Fruit fly (Drosophila melanogaster) whole organism, embryonic: ENCODE measurements around the gene CG1703.

Experiments used
- Blimp-1 ChIP-seq: fragments of 200-800 bp; sonication (Bioruptor generic); optimal IDR thresholded peaks from 3 replicates; lab custom pipeline; 2018; ENCODE audit warnings: missing biosample characterization, missing genetic modification characterization, mild to moderate bottlenecking, moderate library complexity, missing genetic modification reagents
- CG10209 ChIP-seq: fragments of 200-800 bp; sonication (Bioruptor generic); optimal IDR thresholded peaks from 3 replicates; lab custom pipeline; 2017; ENCODE audit warnings: missing biosample characterization, mild to moderate bottlenecking, missing genetic modification characterization, missing genetic modification reagents
- CG10267 ChIP-seq: fragments of 200-800 bp; sonication (Bioruptor generic); optimal IDR thresholded peaks from 2 replicates; lab custom pipeline; 2018; ENCODE audit warnings: missing biosample characterization, mild to moderate bottlenecking, missing genetic modification characterization, moderate library complexity
- CG10543 ChIP-seq: fragments of 200-800 bp; sonication (Bioruptor generic); optimal IDR thresholded peaks from 3 replicates; lab custom pipeline; 2017; ENCODE audit warnings: missing biosample characterization, mild to moderate bottlenecking, missing genetic modification characterization, moderate library complexity
- CG13123 ChIP-seq: fragments of 200-800 bp; sonication (Bioruptor generic); optimal IDR thresholded peaks from 2 replicates; lab custom pipeline; 2016; ENCODE audit warnings: missing biosample characterization, missing genetic modification characterization
- CG15073 ChIP-seq: fragments of 200-800 bp; sonication (Bioruptor generic); optimal IDR thresholded peaks from 2 replicates; lab custom pipeline; 2016; ENCODE audit warnings: missing biosample characterization, missing genetic modification characterization
- CG1647 ChIP-seq: fragments of 200-800 bp; sonication (Bioruptor generic); optimal IDR thresholded peaks from 3 replicates; lab custom pipeline; 2016; ENCODE audit warnings: missing biosample characterization, missing genetic modification characterization
- CG17359 ChIP-seq: fragments of 200-800 bp; sonication (Bioruptor generic); optimal IDR thresholded peaks from 3 replicates; lab custom pipeline; 2018; ENCODE audit warnings: missing biosample characterization, mild to moderate bottlenecking, missing genetic modification characterization, moderate library complexity
- CG18011 ChIP-seq: fragments of 200-800 bp; sonication (Bioruptor generic); optimal IDR thresholded peaks from 2 replicates; lab custom pipeline; 2017; ENCODE audit warnings: missing biosample characterization, missing genetic modification characterization, mild to moderate bottlenecking, moderate library complexity, missing genotype
- CG2202 ChIP-seq: fragments of 200-800 bp; sonication (Bioruptor generic); optimal IDR thresholded peaks from 2 replicates; lab custom pipeline; 2018; ENCODE audit warnings: missing biosample characterization, mild to moderate bottlenecking, missing genetic modification characterization
- CG32532 ChIP-seq: fragments of 200-800 bp; sonication (Bioruptor generic); IDR thresholded peaks from 2 replicates; pipeline ENCODE4 v1.3.6; 2022; ENCODE audit warnings: missing biosample characterization, missing genetic modification characterization
- CG3281 ChIP-seq: fragments of 200-800 bp; sonication (Bioruptor generic); optimal IDR thresholded peaks from 3 replicates; lab custom pipeline; 2017; ENCODE audit warnings: missing biosample characterization, mild to moderate bottlenecking, missing genetic modification characterization
- CG4282 ChIP-seq: fragments of 200-800 bp; sonication (Bioruptor generic); optimal IDR thresholded peaks from 2 replicates; lab custom pipeline; 2016; ENCODE audit warnings: missing biosample characterization, missing genetic modification characterization
- CG4404 ChIP-seq: fragments of 200-800 bp; sonication (Bioruptor generic); IDR thresholded peaks from 2 replicates; pipeline ENCODE4 v1.3.6; 2022; ENCODE audit warnings: missing biosample characterization, missing genetic modification characterization
- CG6683 ChIP-seq: fragments of 200-800 bp; sonication (Bioruptor generic); optimal IDR thresholded peaks from 2 replicates; lab custom pipeline; 2017; ENCODE audit warnings: missing biosample characterization, mild to moderate bottlenecking, missing genetic modification characterization, missing genetic modification reagents
- CG6791 ChIP-seq: fragments of 200-800 bp; sonication (Bioruptor generic); IDR thresholded peaks from 3 replicates; pipeline ENCODE4 v1.3.6; 2022; ENCODE audit warnings: missing biosample characterization, missing genetic modification characterization; ENCODE audit not compliant: partially characterized antibody
- CG6813 ChIP-seq: fragments of 200-800 bp; sonication (Bioruptor generic); optimal IDR thresholded peaks from 2 replicates; lab custom pipeline; 2017; ENCODE audit warnings: missing biosample characterization, missing genetic modification characterization, mild to moderate bottlenecking, moderate library complexity, missing genetic modification reagents
- CG7357 ChIP-seq: fragments of 200-800 bp; sonication (Bioruptor generic); IDR thresholded peaks from 3 replicates; pipeline ENCODE4 v1.3.6; 2022; ENCODE audit warnings: missing biosample characterization, missing genetic modification characterization
- CG7928 ChIP-seq: fragments of 200-800 bp; sonication (Bioruptor generic); optimal IDR thresholded peaks from 2 replicates; lab custom pipeline; 2017; ENCODE audit warnings: missing biosample characterization, mild to moderate bottlenecking, missing genetic modification characterization
- CG8089 ChIP-seq: fragments of 200-800 bp; sonication (Bioruptor generic); optimal IDR thresholded peaks from 3 replicates; lab custom pipeline; 2016; ENCODE audit warnings: missing biosample characterization, missing genetic modification characterization
- CG9609 ChIP-seq: fragments of 200-800 bp; sonication (Bioruptor generic); optimal IDR thresholded peaks from 3 replicates; lab custom pipeline; 2016; ENCODE audit warnings: missing biosample characterization, missing genetic modification characterization
- Camta ChIP-seq: fragments of 200-800 bp; sonication (Bioruptor generic); optimal IDR thresholded peaks from 2 replicates; lab custom pipeline; 2016; ENCODE audit warnings: missing biosample characterization, missing genetic modification characterization
- D19A ChIP-seq: fragments of 200-800 bp; optimal IDR thresholded peaks from 3 replicates; lab custom pipeline; 2019; ENCODE audit warnings: missing biosample characterization, mild to moderate bottlenecking, missing genetic modification characterization, moderate library complexity
- Ets97D ChIP-seq: fragments of 200-800 bp; sonication (Bioruptor generic); optimal IDR thresholded peaks from 3 replicates; lab custom pipeline; 2016; ENCODE audit warnings: missing biosample characterization, missing genetic modification characterization
- MESR4 ChIP-seq: fragments of 200-800 bp; sonication (Bioruptor generic); optimal IDR thresholded peaks from 2 replicates; lab custom pipeline; 2018; ENCODE audit warnings: missing biosample characterization, mild to moderate bottlenecking, missing genetic modification characterization, moderate library complexity
- Mes4 ChIP-seq: fragments of 200-800 bp; sonication (Bioruptor generic); optimal IDR thresholded peaks from 2 replicates; lab custom pipeline; 2016; ENCODE audit warnings: missing biosample characterization, missing genetic modification characterization
- Myb ChIP-seq: fragments of 200-800 bp; sonication (Bioruptor generic); optimal IDR thresholded peaks from 2 replicates; lab custom pipeline; 2016; ENCODE audit warnings: missing biosample characterization, missing genetic modification characterization
- Nf-YA ChIP-seq: fragments of 200-800 bp; sonication (Bioruptor generic); IDR thresholded peaks from 2 replicates; pipeline ENCODE4 v1.3.6; 2022; ENCODE audit warnings: missing biosample characterization, missing genetic modification characterization
- PHDP ChIP-seq: fragments of 200-800 bp; sonication (Bioruptor generic); optimal IDR thresholded peaks from 3 replicates; lab custom pipeline; 2018; ENCODE audit warnings: missing biosample characterization, mild to moderate bottlenecking, missing genetic modification characterization, moderate library complexity
- Rx ChIP-seq: fragments of 200-800 bp; sonication (Bioruptor generic); IDR thresholded peaks from 2 replicates; pipeline ENCODE4 v1.3.6; 2022; ENCODE audit warnings: missing biosample characterization, missing genetic modification characterization
- Sin3A ChIP-seq: fragments of >200 bp; optimal IDR thresholded peaks from 2 replicates; lab custom pipeline; 2018
- Sry-δ ChIP-seq: fragments of 200-800 bp; sonication (Bioruptor generic); optimal IDR thresholded peaks from 2 replicates; lab custom pipeline; 2016; ENCODE audit warnings: missing biosample characterization, missing genetic modification characterization
- ase ChIP-seq: fragments of 200-800 bp; sonication (Bioruptor generic); IDR thresholded peaks from 3 replicates; pipeline ENCODE4 v1.3.6; 2022; ENCODE audit warnings: missing biosample characterization, missing genetic modification characterization
- ash1 ChIP-seq: fragments of 200-800 bp; sonication (Bioruptor generic); optimal IDR thresholded peaks from 2 replicates; lab custom pipeline; 2018; ENCODE audit warnings: missing biosample characterization, mild to moderate bottlenecking, missing genetic modification characterization
- ato ChIP-seq: fragments of 200-800 bp; sonication (Bioruptor generic); IDR thresholded peaks from 2 replicates; pipeline ENCODE4 v1.3.6; 2022; ENCODE audit warnings: missing biosample characterization, missing genetic modification characterization; ENCODE audit not compliant: partially characterized antibody
- az2 ChIP-seq: fragments of 200-800 bp; sonication (Bioruptor generic); optimal IDR thresholded peaks from 3 replicates; lab custom pipeline; 2016; ENCODE audit warnings: missing biosample characterization, missing genetic modification characterization
- dm ChIP-seq: fragments of 200-800 bp; sonication (Bioruptor generic); optimal IDR thresholded peaks from 3 replicates; lab custom pipeline; 2016; ENCODE audit warnings: missing biosample characterization, missing genetic modification characterization
- esg ChIP-seq: fragments of 200-800 bp; sonication (Bioruptor generic); conservative IDR thresholded peaks from 2 replicates; pipeline ENCODE4 v1.3.6; 2022; ENCODE audit warnings: missing biosample characterization, missing genetic modification characterization
- fd64A ChIP-seq: fragments of 200-800 bp; sonication (Bioruptor generic); optimal IDR thresholded peaks from 3 replicates; lab custom pipeline; 2018; ENCODE audit warnings: missing biosample characterization, mild to moderate bottlenecking, missing genetic modification characterization
- gro ChIP-seq: fragments of 200-800 bp; sonication (Bioruptor generic); optimal IDR thresholded peaks from 2 replicates; lab custom pipeline; 2016; ENCODE audit warnings: missing biosample characterization, missing genetic modification characterization
- kah ChIP-seq: fragments of 200-800 bp; sonication (Bioruptor generic); optimal IDR thresholded peaks from 2 replicates; lab custom pipeline; 2018; ENCODE audit warnings: missing biosample characterization, mild to moderate bottlenecking, missing genetic modification characterization
- klu ChIP-seq: fragments of 200-800 bp; sonication (Bioruptor generic); IDR thresholded peaks from 2 replicates; pipeline ENCODE4 v1.3.6; 2022; ENCODE audit warnings: missing biosample characterization, missing genetic modification characterization
- nerfin-2 ChIP-seq: fragments of 200-800 bp; sonication (Bioruptor generic); IDR thresholded peaks from 2 replicates; pipeline ENCODE4 v1.3.6; 2022; ENCODE audit warnings: missing biosample characterization, missing genetic modification characterization; ENCODE audit not compliant: partially characterized antibody
- nom ChIP-seq: fragments of 200-800 bp; sonication (Bioruptor generic); optimal IDR thresholded peaks from 2 replicates; lab custom pipeline; 2017; ENCODE audit warnings: missing biosample characterization, missing genetic modification characterization, mild to moderate bottlenecking, moderate library complexity, missing genetic modification reagents
- pnt ChIP-seq: fragments of 200-800 bp; sonication (Bioruptor generic); optimal IDR thresholded peaks from 3 replicates; lab custom pipeline; 2016; ENCODE audit warnings: missing biosample characterization, missing genetic modification characterization
- salm ChIP-seq: fragments of 200-800 bp; sonication (Bioruptor generic); optimal IDR thresholded peaks from 2 replicates; lab custom pipeline; 2018; ENCODE audit warnings: missing biosample characterization, mild to moderate bottlenecking, missing genetic modification characterization
- sna ChIP-seq: fragments of 200-800 bp; sonication (Bioruptor generic); IDR thresholded peaks from 2 replicates; pipeline ENCODE4 v1.3.6; 2022; ENCODE audit warnings: missing biosample characterization, missing genetic modification characterization; ENCODE audit not compliant: partially characterized antibody
- sr ChIP-seq: fragments of 200-800 bp; sonication (Bioruptor generic); IDR thresholded peaks from 3 replicates; pipeline ENCODE4 v1.3.6; 2022; ENCODE audit warnings: missing biosample characterization, missing genetic modification characterization
- tup ChIP-seq: fragments of 200-800 bp; sonication (Bioruptor generic); optimal IDR thresholded peaks from 2 replicates; lab custom pipeline; 2016; ENCODE audit warnings: missing biosample characterization, mild to moderate bottlenecking, missing genetic modification characterization, moderate library complexity
- zen ChIP-seq: fragments of 200-800 bp; sonication (Bioruptor generic); optimal IDR thresholded peaks from 3 replicates; lab custom pipeline; 2018; ENCODE audit warnings: missing biosample characterization, mild to moderate bottlenecking, missing genetic modification characterization, moderate library complexity
- zen2 ChIP-seq: fragments of 200-800 bp; sonication (Bioruptor generic); IDR thresholded peaks from 3 replicates; pipeline ENCODE4 v1.3.6; 2022; ENCODE audit warnings: missing biosample characterization, missing genetic modification characterization; ENCODE audit not compliant: partially characterized antibody

Gene CG1703

DNA sequence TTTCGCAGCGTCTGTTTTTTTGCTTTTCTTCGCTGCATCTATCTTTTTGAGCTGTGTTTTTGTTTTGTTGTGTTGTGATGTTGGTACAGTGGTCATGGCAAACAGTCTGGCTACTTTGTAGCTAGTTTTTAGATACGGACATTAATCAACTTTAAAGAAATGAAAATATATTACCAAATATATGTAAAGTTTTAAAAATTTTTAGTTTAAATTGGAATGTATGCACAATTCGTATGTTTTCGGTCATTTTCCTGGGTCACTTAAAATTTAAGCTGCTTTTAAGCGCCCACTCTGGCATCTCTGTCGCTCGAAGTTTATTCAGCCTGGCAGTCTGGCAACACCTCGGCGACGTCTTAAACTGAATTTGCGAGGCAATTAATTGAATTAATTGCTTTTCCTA, 35.2 kb upstream of the CG1703 start, which contains the start of gene CG11695 (continued):
- TF ChIP-seq CG18011 (GFP tag; lab: Kevin White, UChicago) (peak; percentile 23), MESR4 (no peak), CG13123 (GFP tag; lab: Kevin White, UChicago) (no peak), Blimp-1 (GFP tag; lab: Kevin White, UChicago) (peak; percentile 41), CG9609 (GFP tag; lab: Kevin White, UChicago) (peak; percentile 50), CG4404 (peak; percentile 36; the same call in 1 of the 2 replicates), gro (no peak), klu (GFP tag; lab: Robert Waterston, UW) (peak; percentile 34; the same call in 1 of the 2 replicates), Sry-δ (GFP tag; lab: Kevin White, UChicago) (peak; percentile 26), az2 (GFP tag; lab: Kevin White, UChicago) (peak; percentile 54), CG15073 (GFP tag; lab: Kevin White, UChicago) (no peak), CG10209 (GFP tag; lab: Kevin White, UChicago) (peak; percentile 35), D19A (tag; lab: Kevin White, UChicago) (peak; percentile 34), nom (GFP tag; lab: Kevin White, UChicago) (peak; percentile 67), zen (tag; lab: Kevin White, UChicago) (peak; percentile 54), pnt (GFP tag; lab: Kevin White, UChicago) (peak; percentile 17), CG8089 (GFP tag; lab: Kevin White, UChicago) (no peak), CG3281 (GFP tag; lab: Kevin White, UChicago) (peak; percentile 69), CG7928 (GFP tag; lab: Kevin White, UChicago) (no peak), CG32532 (GFP tag; lab: Robert Waterston, UW) (peak; percentile 76), tup (GFP tag; lab: Kevin White, UChicago) (no peak), ase (no peak), CG4282 (GFP tag; lab: Kevin White, UChicago) (no peak), CG10543 (peak; percentile 72), salm (tag; lab: Kevin White, UChicago) (peak; percentile 27), CG2202 (no peak), CG10267 (tag; lab: Kevin White, UChicago) (peak; percentile 73), CG6791 (GFP tag; lab: Robert Waterston, UW) (no peak), CG1647 (peak; percentile 17), CG17359 (tag; lab: Kevin White, UChicago) (peak; percentile 45), Sin3A (lab: Kevin White, UChicago) (peak; percentile 44), Myb (GFP tag; lab: Kevin White, UChicago) (peak; percentile 16), fd64A (GFP tag; lab: Kevin White, UChicago) (no peak), Camta (GFP tag; lab: Kevin White, UChicago) (peak; percentile 29), CG6813 (GFP tag; lab: Kevin White, UChicago) (no peak), esg (peak; percentile 47; the same call in 1 of the 2 replicates), sna (GFP tag; lab: Robert Waterston, UW) (no peak), sr (GFP tag; lab: Robert Waterston, UW) (no peak), ash1 (no peak), CG6683 (peak; percentile 14), Rx (GFP tag; lab: Robert Waterston, UW) (peak; percentile 46), dm (GFP tag; lab: Kevin White, UChicago) (no peak), zen2 (GFP tag; lab: Robert Waterston, UW) (no peak), Nf-YA (GFP tag; lab: Robert Waterston, UW) (no peak), Ets97D (GFP tag; lab: Kevin White, UChicago) (peak; percentile 32), PHDP (tag; lab: Kevin White, UChicago) (peak; percentile 67), Mes4 (GFP tag; lab: Kevin White, UChicago) (no peak), nerfin-2 (no peak), ato (GFP tag; lab: Robert Waterston, UW) (no peak), kah (GFP tag; lab: Kevin White, UChicago) (no peak), CG7357 (GFP tag; lab: Robert Waterston, UW) (no peak)
